Worm (Caenorhabditis elegans): Measurements from ENCODE around the gene Y53F4B.9.

DNA sequence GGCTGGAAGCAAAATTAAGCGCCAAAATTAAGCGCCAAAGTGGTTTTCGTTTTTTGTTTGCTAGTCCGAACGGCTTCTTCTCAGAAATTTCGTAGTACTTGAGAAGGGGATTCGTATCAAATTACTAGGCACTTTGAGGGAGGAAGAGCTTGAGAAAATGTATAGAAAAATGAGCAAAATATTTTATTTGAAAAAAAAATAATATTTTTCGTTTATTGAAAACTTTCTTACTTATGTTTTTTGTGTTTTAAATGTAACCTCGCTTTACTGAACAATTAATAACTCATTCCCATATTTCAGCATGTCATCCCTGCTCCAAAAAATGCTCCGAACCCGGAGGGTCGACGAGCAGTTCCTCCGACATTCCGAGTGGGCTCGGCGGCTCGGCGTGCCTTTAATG, 8.7 kb upstream of the Y53F4B.9 start, which contains the start of gene Y53F4B.12:
- no peak for TF ChIP-seq ceh-30 (tag; optimal IDR thresholded peaks at IDR 0.05)
- TF ChIP-seq fax-1 (tag; optimal IDR thresholded peaks at IDR 0.05), result no peak
- no peak for TF ChIP-seq ceh-34 (tag; optimal IDR thresholded peaks at IDR 0.05)
- no peak for TF ChIP-seq hlh-8 (tag; optimal IDR thresholded peaks at IDR 0.05)
- TF ChIP-seq ztf-16 (tag; optimal IDR thresholded peaks at IDR 0.05), result no peak
- TF ChIP-seq ceh-31 (tag; optimal IDR thresholded peaks at IDR 0.05), result no peak
- no peak for TF ChIP-seq unc-42 (tag; optimal IDR thresholded peaks at IDR 0.05)
- no peak for TF ChIP-seq K09A11.1 (tag; optimal IDR thresholded peaks at IDR 0.05; ENCODE audit: insufficient read depth)
- TF ChIP-seq fkh-10 (GFP tag; optimal IDR thresholded peaks at IDR 0.05), result no peak
- TF ChIP-seq pqm-1 (tag; optimal IDR thresholded peaks at IDR 0.05), result no peak
